Fruit fly (Drosophila melanogaster): ENCODE data around the gene CG16753.

DNA sequence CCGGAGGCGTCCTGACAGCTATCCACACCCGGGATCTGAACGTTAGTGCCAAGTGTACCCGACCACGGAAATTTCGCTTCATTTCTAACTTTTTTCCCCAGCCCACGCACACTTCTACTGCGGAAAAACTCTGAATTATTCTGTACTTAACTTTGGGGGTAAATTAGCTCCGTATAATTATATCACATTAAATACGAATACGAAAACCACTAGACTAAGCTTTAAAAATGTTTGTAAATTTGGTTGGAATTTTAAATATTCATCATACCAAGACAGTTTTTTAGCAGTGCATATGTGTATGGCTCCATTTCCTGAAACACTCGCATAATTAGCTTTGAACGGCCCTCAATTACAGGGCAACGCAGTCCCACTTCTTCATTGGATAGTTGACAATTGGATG, 41.4 kb upstream of the CG16753 start:
- no peak for TF ChIP-seq Myc (optimal IDR thresholded peaks at IDR 0.05)
- no peak for TF ChIP-seq insv (optimal IDR thresholded peaks at IDR 0.05)
- no peak for TF ChIP-seq psq (optimal IDR thresholded peaks at IDR 0.05)
- no peak for TF ChIP-seq h (optimal IDR thresholded peaks at IDR 0.05)

Measured in Kc167 (cell line).